Fruit fly (Drosophila melanogaster) whole organism, embryonic: ENCODE measurements around the gene Syt12.

Experiments used
- Bdp1 ChIP-seq: fragments of 200-800 bp; sonication (Bioruptor generic); optimal IDR thresholded peaks from 3 replicates; lab custom pipeline; 2016; ENCODE audit warnings: missing biosample characterization, missing genetic modification characterization
- Blimp-1 ChIP-seq: fragments of 200-800 bp; sonication (Bioruptor generic); optimal IDR thresholded peaks from 3 replicates; lab custom pipeline; 2018; ENCODE audit warnings: missing biosample characterization, missing genetic modification characterization, mild to moderate bottlenecking, moderate library complexity, missing genetic modification reagents
- Bteb2 ChIP-seq: fragments of 200-800 bp; sonication (Bioruptor generic); optimal IDR thresholded peaks from 2 replicates; lab custom pipeline; 2016; ENCODE audit warnings: missing biosample characterization, missing genetic modification characterization
- CG10366 ChIP-seq: fragments of 200-800 bp; sonication (Bioruptor generic); IDR thresholded peaks from 2 replicates; pipeline ENCODE4 v1.3.6; 2022; ENCODE audit warnings: missing biosample characterization, missing genetic modification characterization
- CG11085 ChIP-seq: fragments of 200-800 bp; sonication (Bioruptor generic); IDR thresholded peaks from 2 replicates; pipeline ENCODE4 v1.3.6; 2022; ENCODE audit warnings: missing biosample characterization, missing genetic modification characterization
- CG11093 ChIP-seq: fragments of 200-800 bp; sonication (Bioruptor generic); IDR thresholded peaks from 3 replicates; pipeline ENCODE4 v1.3.6; 2022; ENCODE audit warnings: missing biosample characterization, missing genetic modification characterization
- CG12104 ChIP-seq: fragments of 200-800 bp; sonication (Bioruptor generic); optimal IDR thresholded peaks from 3 replicates; lab custom pipeline; 2016; ENCODE audit warnings: missing biosample characterization, missing genetic modification characterization
- CG14667 ChIP-seq: fragments of 200-800 bp; sonication (Bioruptor generic); IDR thresholded peaks from 2 replicates; pipeline ENCODE4 v1.3.6; 2022; ENCODE audit warnings: missing biosample characterization, missing genetic modification characterization
- CG15073 ChIP-seq: fragments of 200-800 bp; sonication (Bioruptor generic); optimal IDR thresholded peaks from 2 replicates; lab custom pipeline; 2016; ENCODE audit warnings: missing biosample characterization, missing genetic modification characterization
- CG16815 ChIP-seq: fragments of 200-800 bp; sonication (Bioruptor generic); optimal IDR thresholded peaks from 3 replicates; lab custom pipeline; 2017; ENCODE audit warnings: missing biosample characterization, mild to moderate bottlenecking, missing genetic modification characterization
- CG1832 ChIP-seq: fragments of 200-800 bp; sonication (Bioruptor generic); optimal IDR thresholded peaks from 2 replicates; lab custom pipeline; 2017; ENCODE audit warnings: missing biosample characterization, mild to moderate bottlenecking, missing genetic modification characterization, inconsistent platforms
- CG2116 ChIP-seq: fragments of 200-800 bp; sonication (Bioruptor generic); optimal IDR thresholded peaks from 3 replicates; lab custom pipeline; 2018; ENCODE audit warnings: missing biosample characterization, mild to moderate bottlenecking, missing genetic modification characterization
- CG2129 ChIP-seq: fragments of 200-800 bp; sonication (Bioruptor generic); IDR thresholded peaks from 2 replicates; pipeline ENCODE4 v1.3.6; 2022; ENCODE audit warnings: missing biosample characterization, missing genetic modification characterization; ENCODE audit not compliant: partially characterized antibody
- CG2889 ChIP-seq: fragments of 200-800 bp; sonication (Bioruptor generic); IDR thresholded peaks from 3 replicates; pipeline ENCODE4 v1.3.6; 2022; ENCODE audit warnings: missing biosample characterization, missing genetic modification characterization
- CG30403 ChIP-seq: fragments of 200-800 bp; sonication (Bioruptor generic); optimal IDR thresholded peaks from 3 replicates; lab custom pipeline; 2016; ENCODE audit warnings: missing biosample characterization, missing genetic modification characterization
- CG3065 ChIP-seq: fragments of 200-800 bp; sonication (Bioruptor generic); optimal IDR thresholded peaks from 2 replicates; lab custom pipeline; 2016; ENCODE audit warnings: missing biosample characterization, missing genetic modification characterization
- CG31441 ChIP-seq: fragments of 200-800 bp; sonication (Bioruptor generic); IDR thresholded peaks from 2 replicates; pipeline ENCODE4 v1.3.6; 2022; ENCODE audit warnings: missing biosample characterization, missing genetic modification characterization
- CG3163 ChIP-seq: fragments of 200-800 bp; sonication (Bioruptor generic); optimal IDR thresholded peaks from 3 replicates; lab custom pipeline; 2016; ENCODE audit warnings: missing biosample characterization, missing genetic modification characterization
- CG3726 ChIP-seq: fragments of 200-800 bp; sonication (Bioruptor generic); IDR thresholded peaks from 3 replicates; pipeline ENCODE4, ENCODE4 v1.3.6; 2022; ENCODE audit warnings: missing biosample characterization, missing genetic modification characterization
- CG3838 ChIP-seq: fragments of 200-800 bp; sonication (Bioruptor generic); optimal IDR thresholded peaks from 3 replicates; lab custom pipeline; 2016; ENCODE audit warnings: missing biosample characterization, missing genetic modification characterization
- CG5953 ChIP-seq: fragments of 200-800 bp; sonication (Bioruptor generic); IDR thresholded peaks from 2 replicates; pipeline ENCODE4 v1.3.6; 2022; ENCODE audit warnings: missing biosample characterization, missing genetic modification characterization
- CG6689 ChIP-seq: fragments of 200-800 bp; sonication (Bioruptor generic); IDR thresholded peaks from 2 replicates; pipeline ENCODE4 v1.3.6; 2022; ENCODE audit warnings: missing biosample characterization, missing genetic modification characterization
- CG7745 ChIP-seq: fragments of 200-800 bp; sonication (Bioruptor generic); optimal IDR thresholded peaks from 2 replicates; lab custom pipeline; 2018; ENCODE audit warnings: missing biosample characterization, mild to moderate bottlenecking, missing genetic modification characterization, moderate library complexity
- CG7839 ChIP-seq: fragments of 200-800 bp; sonication (Bioruptor generic); optimal IDR thresholded peaks from 3 replicates; lab custom pipeline; 2018; ENCODE audit warnings: missing biosample characterization, mild to moderate bottlenecking, missing genetic modification characterization, moderate library complexity
- CG8478 ChIP-seq: fragments of >200 bp; optimal IDR thresholded peaks from 2 replicates; lab custom pipeline; 2018
- CG8765 ChIP-seq: fragments of 200-800 bp; sonication (Bioruptor generic); IDR thresholded peaks from 2 replicates; pipeline ENCODE4 v1.3.6; 2022; ENCODE audit warnings: missing biosample characterization, missing genetic modification characterization
- CG9817 ChIP-seq: fragments of 200-800 bp; sonication (Bioruptor generic); optimal IDR thresholded peaks from 2 replicates; lab custom pipeline; 2018; ENCODE audit warnings: missing biosample characterization, mild to moderate bottlenecking, missing genetic modification characterization, moderate library complexity
- CTCF ChIP-seq: fragments of 200-800 bp; sonication (Bioruptor generic); optimal IDR thresholded peaks from 2 replicates; lab custom pipeline; 2017; ENCODE audit warnings: missing biosample characterization, mild to moderate bottlenecking, missing genetic modification characterization, moderate library complexity
- Chrac-16 ChIP-seq: fragments of 200-800 bp; sonication (Bioruptor generic); optimal IDR thresholded peaks from 3 replicates; lab custom pipeline; 2016; ENCODE audit warnings: missing biosample characterization, missing genetic modification characterization
- Dref ChIP-seq: fragments of 200-800 bp; sonication (Bioruptor generic); IDR thresholded peaks from 2 replicates; pipeline ENCODE4 v1.3.6; 2022; ENCODE audit warnings: missing biosample characterization, missing genetic modification characterization
- H15 ChIP-seq: fragments of 200-800 bp; sonication (Bioruptor generic); IDR thresholded peaks from 3 replicates; pipeline ENCODE4 v1.3.6; 2022; ENCODE audit warnings: missing biosample characterization, missing genetic modification characterization
- HLH3B ChIP-seq: fragments of 200-800 bp; sonication (Bioruptor generic); IDR thresholded peaks from 2 replicates; pipeline ENCODE4 v1.3.6; 2022; ENCODE audit warnings: missing biosample characterization, missing genetic modification characterization
- HLH54F ChIP-seq: fragments of 200-800 bp; sonication (Bioruptor generic); optimal IDR thresholded peaks from 3 replicates; lab custom pipeline; 2016; ENCODE audit warnings: missing biosample characterization, missing genetic modification characterization
- Hr39 ChIP-seq: fragments of >200 bp; optimal IDR thresholded peaks from 2 replicates; lab custom pipeline; 2017
- Hsf ChIP-seq: fragments of 200-800 bp; sonication (Bioruptor generic); optimal IDR thresholded peaks from 3 replicates; lab custom pipeline; 2016; ENCODE audit warnings: missing biosample characterization, missing genetic modification characterization
- Kr ChIP-seq: fragments of 200-800 bp; sonication (Bioruptor generic); optimal IDR thresholded peaks from 2 replicates; lab custom pipeline; 2017; ENCODE audit warnings: missing biosample characterization, mild to moderate bottlenecking, missing genetic modification characterization
- NFAT ChIP-seq: fragments of 200-800 bp; sonication (Bioruptor generic); IDR thresholded peaks from 2 replicates; pipeline ENCODE4 v1.3.6; 2022; ENCODE audit warnings: missing biosample characterization, missing genetic modification characterization
- Rfx ChIP-seq: fragments of 200-800 bp; sonication (Bioruptor generic); IDR thresholded peaks from 2 replicates; pipeline ENCODE4 v1.3.6; 2022; ENCODE audit warnings: missing biosample characterization, missing genetic modification characterization
- Spps ChIP-seq: fragments of 200-800 bp; sonication (Bioruptor generic); optimal IDR thresholded peaks from 2 replicates; lab custom pipeline; 2018; ENCODE audit warnings: missing biosample characterization, mild to moderate bottlenecking, missing genetic modification characterization
- Sry-β ChIP-seq: fragments of 200-800 bp; sonication (Bioruptor generic); optimal IDR thresholded peaks from 2 replicates; lab custom pipeline; 2018; ENCODE audit warnings: missing biosample characterization, mild to moderate bottlenecking, missing genetic modification characterization, moderate library complexity
- YL-1 ChIP-seq: fragments of 200-800 bp; sonication (Bioruptor generic); optimal IDR thresholded peaks from 3 replicates; lab custom pipeline; 2017; ENCODE audit warnings: missing biosample characterization, mild to moderate bottlenecking, missing genetic modification characterization
- br ChIP-seq: fragments of >200 bp; optimal IDR thresholded peaks from 2 replicates; lab custom pipeline; 2017
- dan ChIP-seq: fragments of 200-800 bp; sonication (Bioruptor generic); IDR thresholded peaks from 2 replicates; pipeline ENCODE4 v1.3.6; 2022; ENCODE audit warnings: missing biosample characterization, missing genetic modification characterization
- fru ChIP-seq: fragments of >200 bp; optimal IDR thresholded peaks from 2 replicates; lab custom pipeline; 2017
- gcm ChIP-seq: fragments of 200-800 bp; sonication (Bioruptor generic); optimal IDR thresholded peaks from 2 replicates; lab custom pipeline; 2019; ENCODE audit warnings: missing biosample characterization, mild to moderate bottlenecking, missing genetic modification characterization, moderate library complexity
- gcm2 ChIP-seq: fragments of 200-800 bp; sonication (Bioruptor generic); optimal IDR thresholded peaks from 2 replicates; lab custom pipeline; 2016; ENCODE audit warnings: missing biosample characterization, missing genetic modification characterization
- inv ChIP-seq: fragments of 200-800 bp; sonication (Bioruptor generic); IDR thresholded peaks from 2 replicates; pipeline ENCODE4 v1.3.6; 2022; ENCODE audit warnings: missing biosample characterization, missing genetic modification characterization; ENCODE audit not compliant: partially characterized antibody
- knrl ChIP-seq: fragments of 200-800 bp; sonication (Bioruptor generic); IDR thresholded peaks from 3 replicates; pipeline ENCODE4 v1.3.6; 2022; ENCODE audit warnings: missing biosample characterization, missing genetic modification characterization; ENCODE audit not compliant: partially characterized antibody
- peb ChIP-seq: fragments of 200-800 bp; sonication (Bioruptor generic); IDR thresholded peaks from 2 replicates; pipeline ENCODE4 v1.3.6; 2022; ENCODE audit warnings: missing biosample characterization, missing genetic modification characterization
- sima ChIP-seq: fragments of 200-800 bp; sonication (Bioruptor generic); optimal IDR thresholded peaks from 2 replicates; lab custom pipeline; 2016; ENCODE audit warnings: missing biosample characterization, missing genetic modification characterization
- slp2 ChIP-seq: fragments of 200-800 bp; sonication (Bioruptor generic); optimal IDR thresholded peaks from 2 replicates; lab custom pipeline; 2016; ENCODE audit warnings: missing biosample characterization, missing genetic modification characterization
- sr ChIP-seq: fragments of 200-800 bp; sonication (Bioruptor generic); IDR thresholded peaks from 3 replicates; pipeline ENCODE4 v1.3.6; 2022; ENCODE audit warnings: missing biosample characterization, missing genetic modification characterization
- ssp ChIP-seq: fragments of 200-800 bp; sonication (Bioruptor generic); IDR thresholded peaks from 2 replicates; pipeline ENCODE4 v1.3.6; 2022; ENCODE audit warnings: missing biosample characterization, missing genetic modification characterization
- wek ChIP-seq: fragments of 200-800 bp; sonication (Bioruptor generic); optimal IDR thresholded peaks from 3 replicates; lab custom pipeline; 2018; ENCODE audit warnings: missing biosample characterization, mild to moderate bottlenecking, missing genetic modification characterization, moderate library complexity

Syt12 gene

DNA sequence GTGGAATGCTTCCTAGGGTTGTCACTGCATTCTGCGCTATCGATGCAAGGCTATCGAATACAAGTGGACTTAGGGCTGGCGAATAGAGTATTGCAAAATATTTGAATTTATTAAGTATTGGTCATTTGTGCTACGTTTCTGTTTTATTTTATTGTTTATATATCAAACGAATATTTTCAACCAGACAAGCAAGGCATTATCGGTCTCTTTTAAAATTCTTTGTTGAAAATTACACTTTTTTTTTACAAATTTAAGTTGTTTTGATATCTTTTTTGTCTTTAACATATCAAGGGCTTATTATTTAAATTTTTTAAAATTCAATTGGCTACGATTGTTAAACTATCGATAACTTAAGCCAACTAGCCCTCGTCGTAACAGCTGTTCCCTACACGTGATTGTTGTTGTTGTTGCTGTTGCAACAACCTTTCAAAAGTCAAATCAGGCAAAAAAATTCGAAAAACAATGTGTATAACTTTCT lies 28.4 kb downstream of the Syt12 start, which contains the start of the genes Ype and CG1662 (continued):
- TF ChIP-seq slp2 (GFP tag; lab: Kevin White, UChicago) (peak; percentile 30), CTCF (GFP tag; lab: Kevin White, UChicago) (peak; percentile 20), dan (GFP tag; lab: Robert Waterston, UW) (no peak), br (lab: Kevin White, UChicago) (no peak), Chrac-16 (peak; percentile 73), CG7745 (tag; lab: Kevin White, UChicago) (no peak), ssp (GFP tag; lab: Robert Waterston, UW) (peak; percentile 42), HLH54F (GFP tag; lab: Kevin White, UChicago) (peak; percentile 71), sima (GFP tag; lab: Kevin White, UChicago) (no peak), CG1832 (GFP tag; lab: Kevin White, UChicago) (no peak), Blimp-1 (GFP tag; lab: Kevin White, UChicago) (peak; percentile 57), CG3163 (GFP tag; lab: Kevin White, UChicago) (peak; percentile 35), Bdp1 (GFP tag; lab: Kevin White, UChicago) (peak; percentile 72), CG16815 (GFP tag; lab: Kevin White, UChicago) (peak; percentile 66), CG11085 (GFP tag; lab: Robert Waterston, UW) (peak; percentile 65), CG5953 (no peak; the same call in 1 of the 2 replicates), NFAT (GFP tag; lab: Robert Waterston, UW) (peak; percentile 29; the same call in 1 of the 2 replicates), CG12104 (GFP tag; lab: Kevin White, UChicago) (peak; percentile 79), CG15073 (no peak), wek (GFP tag; lab: Kevin White, UChicago) (no peak), CG2889 (GFP tag; lab: Robert Waterston, UW) (peak; percentile 50; the same call in 2 of the 3 replicates), Hr39 (lab: Kevin White, UChicago) (no peak), Hsf (peak; percentile 81), CG7839 (tag; lab: Kevin White, UChicago) (peak; percentile 79), peb (GFP tag; lab: Robert Waterston, UW) (no peak), CG8478 (lab: Kevin White, UChicago) (no peak), knrl (GFP tag; lab: Robert Waterston, UW) (peak; percentile 77), Rfx (GFP tag; lab: Robert Waterston, UW) (peak; percentile 80), gcm (GFP tag; lab: Kevin White, UChicago) (no peak), CG3065 (GFP tag; lab: Kevin White, UChicago) (peak; percentile 21), fru (lab: Kevin White, UChicago) (no peak), CG6689 (GFP tag; lab: Robert Waterston, UW) (peak; percentile 70), inv (GFP tag; lab: Robert Waterston, UW) (peak; percentile 67), Sry-β (GFP tag; lab: Kevin White, UChicago) (no peak), CG8765 (GFP tag; lab: Robert Waterston, UW) (no peak), CG11093 (0 out of 3 replicates have a peak, but pooled peaks have one; percentile 6), Dref (GFP tag; lab: Robert Waterston, UW) (peak; percentile 63), Kr (GFP tag; lab: Kevin White, UChicago) (no peak), YL-1 (GFP tag; lab: Kevin White, UChicago) (peak; percentile 55), CG14667 (GFP tag; lab: Robert Waterston, UW) (0 out of 2 replicates have a peak, but pooled peaks have one; percentile 24), sr (GFP tag; lab: Robert Waterston, UW) (no peak), Bteb2 (GFP tag; lab: Kevin White, UChicago) (peak; percentile 49), CG30403 (GFP tag; lab: Kevin White, UChicago) (peak; percentile 85), CG2116 (peak; percentile 86), CG3838 (peak; percentile 22), H15 (GFP tag; lab: Robert Waterston, UW) (peak; percentile 47; the same call in 1 of the 3 replicates), gcm2 (GFP tag; lab: Kevin White, UChicago) (no peak), CG2129 (peak; percentile 72), CG31441 (peak; percentile 71), CG9817 (peak; percentile 82), CG3726 (GFP tag; lab: Robert Waterston, UW) (no peak), CG10366 (GFP tag; lab: Robert Waterston, UW) (peak; percentile 52), HLH3B (GFP tag; lab: Robert Waterston, UW) (peak; percentile 45; the same call in 1 of the 2 replicates), Spps (tag; lab: Kevin White, UChicago) (peak; percentile 29)
